Worm (Caenorhabditis elegans): Measurements from ENCODE around the gene hcp-3.

The hcp-3 gene

ce11 chrIII:9617599-9618262 lies 1.5 kb upstream of the hcp-3 start (continued):
- TF ChIP-seq tag-97 (GFP tag; IDR thresholded peaks at IDR 0.05): no peak
- TF ChIP-seq aha-1 (tag): no peak
- TF ChIP-seq mdt-29 (GFP tag; IDR thresholded peaks at IDR 0.05): no peak
- no peak for TF ChIP-seq hif-1 (tag; optimal IDR thresholded peaks at IDR 0.05)
- TF ChIP-seq spr-1 (tag; optimal IDR thresholded peaks at IDR 0.05): no peak
- no peak for TF ChIP-seq F10B5.3 (tag; optimal IDR thresholded peaks at IDR 0.05)
- TF ChIP-seq arid-1 (GFP tag; conservative IDR thresholded peaks at IDR 0.05): no peak
- TF ChIP-seq hlh-30 (tag; optimal IDR thresholded peaks at IDR 0.05; ENCODE audit: insufficient read depth): peak; percentile 44

ce11 chrIII:9616933-9617332 lies 663 bp upstream of the hcp-3 start:
- peak; percentile 73; the same call in 1 of the 2 replicates for TF ChIP-seq arid-1 (GFP tag; conservative IDR thresholded peaks at IDR 0.05)
- TF ChIP-seq Y48G9A.11 (GFP tag; IDR thresholded peaks at IDR 0.05): peak; percentile 94
- no peak for TF ChIP-seq nhr-102 (tag; optimal IDR thresholded peaks at IDR 0.05)
- peak; percentile 97 for TF ChIP-seq F49E8.2 (tag; optimal IDR thresholded peaks at IDR 0.05; ENCODE audit: borderline replicate concordance)
- TF ChIP-seq tra-1 (GFP tag; IDR thresholded peaks at IDR 0.05): peak; percentile 37; the same call in 1 of the 2 replicates
- peak; percentile 87 for TF ChIP-seq snpc-1.2 (GFP tag; IDR thresholded peaks at IDR 0.05)
- TF ChIP-seq nhr-237 (tag; optimal IDR thresholded peaks at IDR 0.05): no peak
- no peak for TF ChIP-seq unc-39 (tag; optimal IDR thresholded peaks at IDR 0.05)
- peak; percentile 66 for TF ChIP-seq aha-1 (tag)
- TF ChIP-seq unc-130 (GFP tag; optimal IDR thresholded peaks at IDR 0.05): peak; percentile 96
- no peak for TF ChIP-seq nhr-41 (GFP tag; IDR thresholded peaks at IDR 0.05)
- TF ChIP-seq mdt-29 (GFP tag; IDR thresholded peaks at IDR 0.05): peak; percentile 47; the same call in 1 of the 2 replicates
- 0 out of 2 replicates have a peak, but pooled peaks have one; percentile 34 for TF ChIP-seq vab-7 (GFP tag; IDR thresholded peaks at IDR 0.05)
- peak; percentile 95 for TF ChIP-seq lin-38 (GFP tag; IDR thresholded peaks at IDR 0.05)

ce11 chrIII:9615114-9615513 lies 1.2 kb downstream of the hcp-3 start:
- no peak for TF ChIP-seq nhr-237 (tag; optimal IDR thresholded peaks at IDR 0.05)
- no peak for TF ChIP-seq sdz-12 (GFP tag; optimal IDR thresholded peaks at IDR 0.05)
- TF ChIP-seq aha-1 (tag): peak; percentile 16
- TF ChIP-seq dve-1 (tag; optimal IDR thresholded peaks at IDR 0.05; ENCODE audit: insufficient read depth): no peak
- TF ChIP-seq lin-38 (GFP tag; IDR thresholded peaks at IDR 0.05): peak; percentile 76
- no peak for TF ChIP-seq lin-15B (tag; optimal IDR thresholded peaks at IDR 0.05)
- TF ChIP-seq zip-2 (tag; optimal IDR thresholded peaks at IDR 0.05): no peak
- TF ChIP-seq F10B5.3 (tag; optimal IDR thresholded peaks at IDR 0.05): no peak
- peak; percentile 10 for TF ChIP-seq F49E8.2 (tag; optimal IDR thresholded peaks at IDR 0.05; ENCODE audit: borderline replicate concordance)
- TF ChIP-seq Y5F2A.4 (GFP tag; optimal IDR thresholded peaks at IDR 0.05): no peak
- TF ChIP-seq rbr-2 (tag; optimal IDR thresholded peaks at IDR 0.05): no peak
- no peak for TF ChIP-seq ceh-44 (GFP tag; IDR thresholded peaks at IDR 0.05)
- 0 out of 2 replicates have a peak, but pooled peaks have one; percentile 32 for TF ChIP-seq lim-7 (GFP tag; IDR thresholded peaks at IDR 0.05)
- no peak for TF ChIP-seq ces-1 (GFP tag; optimal IDR thresholded peaks at IDR 0.05)
- no peak for TF ChIP-seq aly-2 (tag; optimal IDR thresholded peaks at IDR 0.05)
- TF ChIP-seq unc-130 (GFP tag; optimal IDR thresholded peaks at IDR 0.05): peak; percentile 60
- TF ChIP-seq nhr-28 (tag; optimal IDR thresholded peaks at IDR 0.05): no peak
- no peak for TF ChIP-seq Y75B8A.6 (GFP tag; IDR thresholded peaks at IDR 0.05)
- TF ChIP-seq snpc-1.2 (GFP tag; IDR thresholded peaks at IDR 0.05): peak; percentile 25; the same call in 1 of the 2 replicates
- no peak for TF ChIP-seq F44E2.7 (GFP tag; IDR thresholded peaks at IDR 0.05)
- no peak; the same call in 1 of the 2 replicates for TF ChIP-seq pha-4 (GFP tag; IDR thresholded peaks at IDR 0.05)
- TF ChIP-seq pha-4 (tag; optimal IDR thresholded peaks at IDR 0.05): no peak
- TF ChIP-seq madf-9 (GFP tag; conservative IDR thresholded peaks at IDR 0.05): no peak
- TF ChIP-seq arid-1 (GFP tag; conservative IDR thresholded peaks at IDR 0.05): no peak
- no peak for TF ChIP-seq hmg-1.1 (GFP tag; IDR thresholded peaks at IDR 0.05)
- TF ChIP-seq mxl-2 (GFP tag; conservative IDR thresholded peaks at IDR 0.05): no peak
- no peak for TF ChIP-seq dmd-9 (GFP tag; IDR thresholded peaks at IDR 0.05)
